Worm (Caenorhabditis elegans): Measurements from ENCODE around the gene cdh-1.

cdh-1 gene

ce11 chrIII:2948310-2948961 lies 37.7 kb downstream of the cdh-1 start:
- peak; percentile 8 for TF ChIP-seq blmp-1 (tag; optimal IDR thresholded peaks at IDR 0.05)
- TF ChIP-seq elt-3 (tag; optimal IDR thresholded peaks at IDR 0.05) = no peak
- no peak for TF ChIP-seq mls-2 (tag; optimal IDR thresholded peaks at IDR 0.05)
- TF ChIP-seq zip-8 (tag; optimal IDR thresholded peaks at IDR 0.05) = peak; percentile 37

ce11 chrIII:2952437-2952836 lies 41.7 kb downstream of the cdh-1 start:
- TF ChIP-seq snpc-4 (tag; optimal IDR thresholded peaks at IDR 0.05) = no peak
- TF ChIP-seq elt-1 (tag; optimal IDR thresholded peaks at IDR 0.05; ENCODE audit: borderline replicate concordance, insufficient read depth) = no peak
- no peak for TF ChIP-seq elt-3 (tag; optimal IDR thresholded peaks at IDR 0.05)
- no peak for TF ChIP-seq cnd-1 (tag; optimal IDR thresholded peaks at IDR 0.05)
- TF ChIP-seq blmp-1 (tag; optimal IDR thresholded peaks at IDR 0.05) = no peak
- TF ChIP-seq bed-3 (GFP tag; optimal IDR thresholded peaks at IDR 0.05) = no peak
- no peak for TF ChIP-seq drap-1 (GFP tag; optimal IDR thresholded peaks at IDR 0.05)
- no peak for TF ChIP-seq ceh-83 (GFP tag; optimal IDR thresholded peaks at IDR 0.05)
- no peak for TF ChIP-seq nhr-12 (tag; optimal IDR thresholded peaks at IDR 0.05)
- no peak for TF ChIP-seq pha-4 (tag; optimal IDR thresholded peaks at IDR 0.05)
- TF ChIP-seq lin-32 (GFP tag; optimal IDR thresholded peaks at IDR 0.05) = no peak

ce11 chrIII:2960740-2961361 lies 50.1 kb downstream of the cdh-1 start:
- TF ChIP-seq ceh-39 (tag; optimal IDR thresholded peaks at IDR 0.05) (peak; percentile 67), ces-1 (GFP tag; optimal IDR thresholded peaks at IDR 0.05) (peak; percentile 3)

ce11 chrIII:2961840-2962239 lies 51.1 kb downstream of the cdh-1 start:
- TF ChIP-seq nhr-76 (tag; optimal IDR thresholded peaks at IDR 0.05) (no peak), mab-5 (tag; optimal IDR thresholded peaks at IDR 0.05) (no peak), nhr-12 (tag; optimal IDR thresholded peaks at IDR 0.05) (no peak), elt-1 (tag; optimal IDR thresholded peaks at IDR 0.05; ENCODE audit: borderline replicate concordance, insufficient read depth) (no peak), cnd-1 (tag; optimal IDR thresholded peaks at IDR 0.05) (no peak), drap-1 (GFP tag; optimal IDR thresholded peaks at IDR 0.05) (no peak), sem-2 (GFP tag; optimal IDR thresholded peaks at IDR 0.05) (no peak), nhr-237 (tag; optimal IDR thresholded peaks at IDR 0.05) (no peak), tbx-8 (GFP tag; optimal IDR thresholded peaks at IDR 0.05) (no peak), ham-2 (GFP tag; optimal IDR thresholded peaks at IDR 0.05) (no peak), M03D4.4 (tag; optimal IDR thresholded peaks at IDR 0.05) (no peak), blmp-1 (tag; optimal IDR thresholded peaks at IDR 0.05) (no peak)

- TF ChIP-seq ces-1 (GFP tag; optimal IDR thresholded peaks at IDR 0.05) (no peak), ceh-43 (GFP tag; optimal IDR thresholded peaks at IDR 0.05) (no peak), nhr-28 (tag; optimal IDR thresholded peaks at IDR 0.05) (no peak), nhr-12 (tag; optimal IDR thresholded peaks at IDR 0.05) (no peak), ceh-83 (GFP tag; optimal IDR thresholded peaks at IDR 0.05) (no peak), zip-8 (tag; optimal IDR thresholded peaks at IDR 0.05) (no peak), lsy-2 (tag; optimal IDR thresholded peaks at IDR 0.05) (no peak)
Observed at ce11 chrIII:2965534-2965933, 54.8 kb downstream of the cdh-1 start, which contains the start of gene H05C05.2. H05C05.2 (minus strand) TSS chrIII:2965634.

- TF ChIP-seq cnd-1 (tag; optimal IDR thresholded peaks at IDR 0.05) (no peak), unc-120 (tag; optimal IDR thresholded peaks at IDR 0.05; ENCODE audit: poor library complexity, severe bottlenecking) (peak; percentile 69), ham-2 (GFP tag; optimal IDR thresholded peaks at IDR 0.05) (peak; percentile 70), ceh-39 (tag; optimal IDR thresholded peaks at IDR 0.05) (peak; percentile 7), mep-1 (tag; optimal IDR thresholded peaks at IDR 0.05) (peak; percentile 46), ces-1 (GFP tag; optimal IDR thresholded peaks at IDR 0.05) (peak; percentile 65), lsy-2 (tag; optimal IDR thresholded peaks at IDR 0.05) (peak; percentile 77), hlh-1 (tag; optimal IDR thresholded peaks at IDR 0.05) (peak; percentile 18), unc-39 (tag; optimal IDR thresholded peaks at IDR 0.05) (no peak), sptf-1 (tag; optimal IDR thresholded peaks at IDR 0.05) (peak; percentile 52), lin-13 (tag; optimal IDR thresholded peaks at IDR 0.05) (peak; percentile 70), snpc-4 (tag; optimal IDR thresholded peaks at IDR 0.05) (no peak), pha-4 (tag; optimal IDR thresholded peaks at IDR 0.05) (peak; percentile 49), nhr-237 (tag; optimal IDR thresholded peaks at IDR 0.05) (peak; percentile 47)
Observed at ce11 chrIII:2966462-2966861, 55.8 kb downstream of the cdh-1 start.

Measured in whole organism, mixed stage, embryonic.